Fruit fly (Drosophila melanogaster) Kc167 (cell line): ENCODE data around the gene Cdc27.

Experiments
- Sin3A ChIP-seq: fragments of >200 bp; optimal IDR thresholded peaks from 2 replicates; lab custom pipeline; 2018; ENCODE audit warnings: missing external identifiers
- h ChIP-seq: fragments of >200 bp; optimal IDR thresholded peaks from 3 replicates; lab custom pipeline; 2018; ENCODE audit warnings: missing external identifiers
- insv ChIP-seq: fragments of >200 bp; optimal IDR thresholded peaks from 3 replicates; lab custom pipeline; 2018; ENCODE audit warnings: missing external identifiers
- psq ChIP-seq: fragments of >200 bp; optimal IDR thresholded peaks from 2 replicates; lab custom pipeline; 2017; ENCODE audit warnings: missing external identifiers

dm6 chr3L:7258267-7258666, 9.1 kb upstream of the Cdc27 start:
- TF ChIP-seq h (lab: Kevin White, UChicago) (no peak), insv (no peak), Sin3A (lab: Kevin White, UChicago) (no peak), psq (lab: Kevin White, UChicago) (no peak)
